Worm (Caenorhabditis elegans) whole organism, late embryonic: ENCODE data around the gene Y17G7B.8.

Experiments
- C08G9.2 ChIP-seq: sonication (generic microtip); optimal IDR thresholded peaks from 2 replicates; lab custom pipeline; 2016; ENCODE audit warnings: mild to moderate bottlenecking, missing genetic modification characterization, moderate library complexity, missing compliant biosample characterization
- K02D7.2 ChIP-seq: sonication (generic microtip); optimal IDR thresholded peaks from 2 replicates; lab custom pipeline; 2017; ENCODE audit warnings: mild to moderate bottlenecking, missing genetic modification characterization, missing compliant biosample characterization
- K09A11.1 ChIP-seq: sonication (generic microtip); optimal IDR thresholded peaks from 2 replicates; lab custom pipeline; 2017; ENCODE audit warnings: antibody characterized with exemption, mild to moderate bottlenecking, missing genetic modification characterization, missing compliant biosample characterization; ENCODE audit not compliant: insufficient read depth
- ama-1 ChIP-seq: fragments of 150-350 bp; optimal IDR thresholded peaks from 2 replicates; lab custom pipeline; 2014
- ceh-14 ChIP-seq: sonication (generic microtip); optimal IDR thresholded peaks from 2 replicates; lab custom pipeline; 2016; ENCODE audit warnings: missing genotype, missing genetic modification characterization, missing compliant biosample characterization
- ceh-19 ChIP-seq: fragments of 200-800 bp; sonication (Bioruptor generic); optimal IDR thresholded peaks from 2 replicates; lab custom pipeline; 2018; ENCODE audit warnings: mild to moderate bottlenecking, missing genetic modification characterization, missing compliant biosample characterization
- ceh-22 ChIP-seq: sonication (generic microtip); optimal IDR thresholded peaks from 2 replicates; lab custom pipeline; 2017; ENCODE audit warnings: missing biosample characterization, missing genetic modification characterization
- ceh-24 ChIP-seq: sonication (generic microtip); optimal IDR thresholded peaks from 2 replicates; lab custom pipeline; 2016; ENCODE audit warnings: mild to moderate bottlenecking, missing genetic modification characterization, missing compliant biosample characterization
- ceh-34 ChIP-seq: sonication (generic microtip); optimal IDR thresholded peaks from 2 replicates; lab custom pipeline; 2016; ENCODE audit warnings: mild to moderate bottlenecking, missing genetic modification characterization, missing compliant biosample characterization
- ceh-45 ChIP-seq: fragments of 200-800 bp; sonication (Bioruptor generic); IDR thresholded peaks from 2 replicates; pipeline ENCODE4 v1.3.6; 2022; ENCODE audit warnings: missing genetic modification reagents, missing genetic modification characterization, missing compliant biosample characterization
- ceh-48 ChIP-seq: sonication (generic microtip); optimal IDR thresholded peaks from 2 replicates; lab custom pipeline; 2016; ENCODE audit warnings: missing genetic modification characterization, inconsistent platforms, missing compliant biosample characterization
- ceh-6 ChIP-seq: fragments of 200-800 bp; sonication (Bioruptor generic); optimal IDR thresholded peaks from 2 replicates; lab custom pipeline; 2018; ENCODE audit warnings: mild to moderate bottlenecking, missing genetic modification characterization, missing compliant biosample characterization
- dmd-4 ChIP-seq: sonication (generic microtip); optimal IDR thresholded peaks from 2 replicates; lab custom pipeline; 2016; ENCODE audit warnings: borderline replicate concordance, missing genetic modification characterization, missing compliant biosample characterization
- elt-2 ChIP-seq: sonication (generic microtip); optimal IDR thresholded peaks from 2 replicates; lab custom pipeline; 2016; ENCODE audit warnings: missing genetic modification reagents, missing genetic modification characterization, missing compliant biosample characterization
- eyg-1 ChIP-seq: sonication (generic microtip); optimal IDR thresholded peaks from 2 replicates; lab custom pipeline; 2016; ENCODE audit warnings: missing genotype, missing genetic modification characterization, missing compliant biosample characterization
- gmeb-2 ChIP-seq: sonication (generic microtip); optimal IDR thresholded peaks from 2 replicates; lab custom pipeline; 2016; ENCODE audit warnings: missing genetic modification characterization, inconsistent platforms, missing compliant biosample characterization
- hlh-30 ChIP-seq: sonication (generic microtip); optimal IDR thresholded peaks from 2 replicates; lab custom pipeline; 2017; ENCODE audit warnings: antibody characterized with exemption, missing genetic modification characterization, missing compliant biosample characterization; ENCODE audit not compliant: insufficient read depth
- hlh-6 ChIP-seq: sonication (generic microtip); optimal IDR thresholded peaks from 2 replicates; lab custom pipeline; 2016; ENCODE audit warnings: missing genotype, missing genetic modification characterization, missing compliant biosample characterization
- madf-2 ChIP-seq: sonication (generic microtip); optimal IDR thresholded peaks from 2 replicates; lab custom pipeline; 2017; ENCODE audit warnings: missing genetic modification characterization, missing compliant biosample characterization
- mec-3 ChIP-seq: sonication (generic microtip); optimal IDR thresholded peaks from 2 replicates; lab custom pipeline; 2016; ENCODE audit warnings: borderline replicate concordance, missing genetic modification characterization, missing compliant biosample characterization
- nfya-1 ChIP-seq: sonication (generic microtip); optimal IDR thresholded peaks from 2 replicates; lab custom pipeline; 2017; ENCODE audit warnings: missing genetic modification characterization, mild to moderate bottlenecking, missing compliant biosample characterization, antibody characterized with exemption, moderate library complexity
- nhr-11 ChIP-seq: fragments of 150-350 bp; optimal IDR thresholded peaks from 2 replicates; lab custom pipeline; 2014; ENCODE audit warnings: missing biosample characterization, missing genetic modification characterization
- nhr-232 ChIP-seq: sonication (generic microtip); optimal IDR thresholded peaks from 2 replicates; lab custom pipeline; 2016; ENCODE audit warnings: missing genetic modification characterization, missing compliant biosample characterization
- npax-4 ChIP-seq: sonication (generic microtip); optimal IDR thresholded peaks from 2 replicates; lab custom pipeline; 2016; ENCODE audit warnings: missing genetic modification characterization, missing compliant biosample characterization
- odd-2 ChIP-seq: sonication (generic microtip); optimal IDR thresholded peaks from 2 replicates; lab custom pipeline; 2017; ENCODE audit warnings: antibody characterized with exemption, mild to moderate bottlenecking, missing genetic modification characterization, missing compliant biosample characterization
- pha-2 ChIP-seq: sonication (generic microtip); optimal IDR thresholded peaks from 2 replicates; lab custom pipeline; 2017; ENCODE audit warnings: mild to moderate bottlenecking, missing genetic modification characterization, missing compliant biosample characterization
- pqm-1 ChIP-seq: sonication (generic microtip); optimal IDR thresholded peaks from 2 replicates; lab custom pipeline; 2016; ENCODE audit warnings: missing genetic modification characterization, missing compliant biosample characterization
- ref-2 ChIP-seq: sonication (generic microtip); optimal IDR thresholded peaks from 2 replicates; lab custom pipeline; 2016; ENCODE audit warnings: missing genetic modification characterization, missing compliant biosample characterization
- syd-9 ChIP-seq: sonication (generic microtip); optimal IDR thresholded peaks from 2 replicates; lab custom pipeline; 2016; ENCODE audit warnings: mild to moderate bottlenecking, missing genetic modification characterization, moderate library complexity, missing compliant biosample characterization
- tbx-7 ChIP-seq: sonication (generic microtip); optimal IDR thresholded peaks from 2 replicates; lab custom pipeline; 2016; ENCODE audit warnings: missing genotype, missing genetic modification characterization, missing compliant biosample characterization
- unc-55 ChIP-seq: sonication (generic microtip); optimal IDR thresholded peaks from 2 replicates; lab custom pipeline; 2017; ENCODE audit warnings: missing biosample characterization, missing genetic modification reagents, missing genetic modification characterization
- unc-86 ChIP-seq: sonication (generic microtip); optimal IDR thresholded peaks from 2 replicates; lab custom pipeline; 2016; ENCODE audit warnings: missing genetic modification characterization, missing compliant biosample characterization

Gene Y17G7B.8

DNA sequence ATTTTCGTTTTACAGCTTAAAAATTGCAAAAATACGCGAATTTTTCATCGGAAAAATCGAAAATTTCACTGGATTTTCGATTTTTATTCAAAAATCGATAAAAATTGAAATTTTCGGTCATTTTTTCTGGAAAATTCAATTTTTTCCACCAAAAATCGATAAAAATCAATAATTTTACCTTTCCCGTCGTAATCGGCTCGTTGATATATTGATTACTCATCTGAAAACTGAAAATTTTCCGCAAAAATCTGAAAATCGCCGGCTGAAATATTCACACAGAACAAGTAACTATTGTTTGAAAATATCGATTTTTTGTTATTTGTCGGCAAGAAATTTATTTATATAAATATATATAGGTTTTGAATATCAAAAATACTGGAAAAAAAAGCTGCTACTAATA is 9.0 kb upstream of the Y17G7B.8 start, which contains the start of gene cyn-16:
cyn-16 (minus strand) TSS at position 227 of the 400 bp plus-strand sequence.
- TF ChIP-seq ceh-48 (tag; lab: Kevin White, UChicago) (peak; percentile 37), nhr-232 (tag; lab: Kevin White, UChicago) (no peak)

DNA sequence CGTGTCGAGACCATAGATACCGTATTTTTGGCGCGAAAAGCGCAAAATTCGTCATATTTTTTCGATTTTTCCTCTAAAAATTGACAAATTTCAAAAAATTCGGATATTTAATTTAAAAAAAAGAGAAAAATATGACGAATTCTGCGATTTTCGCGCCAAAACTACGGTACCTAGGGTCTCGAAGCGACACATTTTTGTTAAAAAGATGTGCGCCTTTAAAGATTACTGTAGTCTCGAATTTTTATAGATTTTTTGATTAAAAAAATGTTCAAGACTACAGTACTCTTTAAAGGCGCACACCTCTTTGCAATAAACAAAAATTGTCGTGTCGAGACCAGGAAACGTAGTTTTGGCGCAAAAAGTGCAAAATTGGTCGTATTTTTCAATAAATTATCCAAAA is 8.5 kb upstream of the Y17G7B.8 start:
- TF ChIP-seq ceh-19 (GFP tag; lab: Kevin White, UChicago) (no peak), unc-55 (GFP tag; lab: Kevin White, UChicago) (no peak), nfya-1 (no peak), syd-9 (no peak), gmeb-2 (tag; lab: Kevin White, UChicago) (no peak), ceh-22 (no peak), ceh-6 (GFP tag; lab: Kevin White, UChicago) (no peak), tbx-7 (tag; lab: Kevin White, UChicago) (no peak), nhr-11 (no peak), dmd-4 (no peak), ceh-45 (no peak), madf-2 (tag; lab: Kevin White, UChicago) (no peak), pqm-1 (no peak), npax-4 (tag; lab: Kevin White, UChicago) (no peak), hlh-30 (no peak), eyg-1 (tag; lab: Kevin White, UChicago) (no peak), ceh-34 (tag; lab: Kevin White, UChicago) (no peak), C08G9.2 (tag; lab: Kevin White, UChicago) (no peak), hlh-6 (tag; lab: Kevin White, UChicago) (no peak), ref-2 (tag; lab: Kevin White, UChicago) (no peak)

DNA sequence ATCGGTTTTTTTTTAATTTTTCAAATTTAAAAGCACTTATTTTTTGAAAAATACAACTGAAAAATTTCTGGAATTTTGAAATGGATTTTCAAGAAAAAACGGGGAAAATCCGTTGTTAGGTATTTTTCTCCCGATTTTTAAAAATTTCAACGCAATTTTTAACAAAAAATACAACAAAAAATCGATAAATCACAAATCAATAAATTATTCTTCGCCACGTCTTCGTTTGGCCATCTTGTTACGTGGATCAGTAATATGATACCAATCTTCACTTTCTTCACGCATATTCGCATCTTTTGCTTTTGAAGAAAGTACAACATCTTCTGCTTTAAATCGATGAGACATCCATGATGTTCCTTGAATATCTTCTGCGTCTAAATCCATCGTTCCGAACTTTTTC is 1.2 kb upstream of the Y17G7B.8 start:
- TF ChIP-seq nfya-1 (no peak), dmd-4 (no peak), ceh-45 (no peak), ceh-14 (no peak), elt-2 (tag; lab: Kevin White, UChicago) (no peak), unc-86 (tag; lab: Kevin White, UChicago) (no peak)

DNA sequence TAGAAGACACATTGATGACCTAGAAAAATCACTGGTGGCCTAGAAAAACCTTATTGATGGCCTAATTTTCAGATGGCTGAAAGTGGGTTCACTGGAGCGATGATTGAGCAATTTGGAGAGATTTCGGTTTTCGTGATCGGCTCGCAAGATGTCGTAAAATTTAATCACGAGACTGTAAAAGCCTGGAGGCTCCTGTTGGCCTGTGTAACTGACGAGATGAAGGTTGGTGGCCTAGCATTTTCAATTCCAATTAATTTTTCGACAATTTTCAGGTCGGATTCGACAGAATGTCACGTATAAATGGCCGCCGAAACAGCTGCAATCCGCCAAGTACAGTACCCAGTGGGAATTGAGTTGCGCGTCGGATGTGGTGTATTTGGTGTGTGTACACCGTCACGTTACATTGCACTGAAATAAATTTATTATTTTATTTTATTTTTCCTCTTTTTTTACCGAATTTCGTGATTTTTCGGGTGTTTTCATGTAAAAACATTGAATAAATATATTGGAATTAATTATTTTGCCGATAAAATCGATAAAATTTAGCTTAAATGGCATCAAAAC is 4.2 kb downstream of the Y17G7B.8 start, which contains the start of gene Y17G7B.12:
Y17G7B.12 (plus strand) TSS at position 547 of the 564 bp plus-strand sequence.
- no peak for TF ChIP-seq ceh-24 (tag; lab: Kevin White, UChicago)
- no peak for TF ChIP-seq K09A11.1
- TF ChIP-seq ama-1 (lab: Kevin White, UChicago): no peak
- TF ChIP-seq hlh-30: peak; percentile 28

DNA sequence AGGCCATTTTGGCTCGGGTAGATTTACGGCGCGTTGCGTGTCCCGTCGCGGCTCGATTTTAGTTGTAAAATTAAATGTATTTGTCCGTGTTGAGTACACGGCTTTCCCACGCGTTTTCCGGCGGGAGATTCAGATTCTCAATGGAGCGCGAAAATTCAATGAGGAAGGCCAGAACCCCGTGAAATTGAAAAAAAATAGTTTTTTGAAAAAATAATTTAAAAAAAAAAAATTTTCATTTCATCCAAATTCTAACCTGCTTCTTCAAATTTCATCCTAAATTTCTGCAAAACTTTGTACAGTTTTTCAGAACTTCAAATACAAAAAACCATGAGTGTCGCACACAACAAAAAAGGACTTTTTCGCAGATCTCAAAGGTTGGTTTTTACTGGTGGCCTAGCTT is 18.8 kb downstream of the Y17G7B.8 start, which contains the start of gene glb-29:
glb-29 (plus strand) TSS at position 301 of the 400 bp plus-strand sequence.
- no peak for TF ChIP-seq pha-2
- no peak for TF ChIP-seq elt-2 (tag; lab: Kevin White, UChicago)
- TF ChIP-seq odd-2: no peak
- TF ChIP-seq, all 69 proteins: peak for 0

DNA sequence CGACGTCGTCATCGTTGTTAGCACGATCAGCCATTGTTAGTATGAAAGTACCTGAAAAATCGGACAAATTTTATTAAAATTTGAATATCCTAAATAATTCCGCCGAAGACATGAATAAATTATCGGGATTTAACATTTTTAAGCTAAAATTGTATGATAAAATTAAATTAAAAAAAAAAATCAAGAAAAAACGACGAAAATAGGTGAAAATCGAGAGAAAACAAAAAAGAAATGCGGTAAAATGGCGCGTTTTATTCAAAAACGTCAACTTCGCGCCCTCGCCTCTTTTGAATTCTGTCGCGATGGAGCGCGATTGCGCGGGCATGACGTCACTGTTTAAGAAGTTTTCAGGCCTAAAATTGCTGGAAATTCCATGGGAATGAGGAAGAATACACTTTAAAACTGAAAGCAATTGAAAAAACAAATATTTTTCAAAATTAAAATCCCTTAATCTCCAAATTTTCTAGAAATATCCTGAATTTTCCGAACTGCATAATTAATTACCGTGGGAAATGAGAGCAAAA is 20.9 kb downstream of the Y17G7B.8 start, which contains the start of gene mcm-2:
mcm-2 (minus strand) TSS at position 51 of the 524 bp plus-strand sequence.
- TF ChIP-seq K02D7.2 (tag; lab: Kevin White, UChicago): no peak
- TF ChIP-seq ceh-34 (tag; lab: Kevin White, UChicago): no peak
- TF ChIP-seq nfya-1: peak; percentile 17
- TF ChIP-seq elt-2 (tag; lab: Kevin White, UChicago): peak; percentile 10
- TF ChIP-seq mec-3 (tag; lab: Kevin White, UChicago): no peak
- no peak for TF ChIP-seq ceh-22
